Fruit fly (Drosophila melanogaster) whole organism, prepupa: Measurements from ENCODE around the gene CG13841.

ENCODE experiments used
- CG10631 ChIP-seq: fragments of 200-800 bp; sonication (Bioruptor generic); optimal IDR thresholded peaks from 2 replicates; lab custom pipeline; 2016; ENCODE audit warnings: missing biosample characterization, missing genetic modification characterization
- CG10669 ChIP-seq: fragments of 200-800 bp; sonication (Bioruptor generic); optimal IDR thresholded peaks from 3 replicates; lab custom pipeline; 2018; ENCODE audit warnings: missing biosample characterization, mild to moderate bottlenecking, missing genetic modification characterization, moderate library complexity
- CG11294 ChIP-seq: fragments of 200-800 bp; sonication (Bioruptor generic); IDR thresholded peaks from 2 replicates; pipeline ENCODE4 v1.3.6; 2022; ENCODE audit warnings: missing biosample characterization, missing genetic modification characterization
- CG11762 ChIP-seq: fragments of 200-800 bp; sonication (Bioruptor generic); optimal IDR thresholded peaks from 3 replicates; lab custom pipeline; 2016; ENCODE audit warnings: missing biosample characterization, missing genetic modification characterization; ENCODE audit not compliant: insufficient read depth
- CG11902 ChIP-seq: fragments of 200-800 bp; sonication (Bioruptor generic); optimal IDR thresholded peaks from 3 replicates; lab custom pipeline; 2016; ENCODE audit warnings: missing biosample characterization, missing genetic modification characterization
- CG1621 ChIP-seq: fragments of 200-800 bp; sonication (Bioruptor generic); optimal IDR thresholded peaks from 3 replicates; lab custom pipeline; 2018; ENCODE audit warnings: missing biosample characterization, mild to moderate bottlenecking, missing genetic modification characterization
- CG16779 ChIP-seq: fragments of 200-800 bp; sonication (Bioruptor generic); optimal IDR thresholded peaks from 3 replicates; lab custom pipeline; 2017; ENCODE audit warnings: missing biosample characterization, mild to moderate bottlenecking, missing genetic modification characterization
- CG3032 ChIP-seq: fragments of 200-800 bp; optimal IDR thresholded peaks from 2 replicates; lab custom pipeline; 2019; ENCODE audit warnings: missing biosample characterization, mild to moderate bottlenecking, missing genetic modification characterization, moderate library complexity
- CG31627 ChIP-seq: fragments of 200-800 bp; sonication (Bioruptor generic); optimal IDR thresholded peaks from 3 replicates; lab custom pipeline; 2016; ENCODE audit warnings: missing biosample characterization, missing genetic modification characterization
- CG32006 ChIP-seq: fragments of 200-800 bp; sonication (Bioruptor generic); optimal IDR thresholded peaks from 3 replicates; lab custom pipeline; 2017; ENCODE audit warnings: missing biosample characterization, mild to moderate bottlenecking, missing genetic modification characterization
- CG34406 ChIP-seq: fragments of 200-800 bp; sonication (Bioruptor generic); optimal IDR thresholded peaks from 3 replicates; lab custom pipeline; 2016; ENCODE audit warnings: missing biosample characterization, missing genetic modification characterization
- CG4318 ChIP-seq: fragments of 200-800 bp; sonication (Bioruptor generic); optimal IDR thresholded peaks from 3 replicates; lab custom pipeline; 2017; ENCODE audit warnings: missing biosample characterization, mild to moderate bottlenecking, missing genetic modification characterization
- CG6163 ChIP-seq: fragments of 200-800 bp; sonication (Bioruptor generic); IDR thresholded peaks from 3 replicates; pipeline ENCODE4 v1.3.6; 2022; ENCODE audit warnings: missing biosample characterization, missing genetic modification characterization
- CG6276 ChIP-seq: fragments of 200-800 bp; sonication (Bioruptor generic); optimal IDR thresholded peaks from 2 replicates; lab custom pipeline; 2017; ENCODE audit warnings: missing biosample characterization, mild to moderate bottlenecking, missing genetic modification characterization
- CG6792 ChIP-seq: fragments of 200-800 bp; sonication (Bioruptor generic); optimal IDR thresholded peaks from 3 replicates; lab custom pipeline; 2016; ENCODE audit warnings: missing biosample characterization, missing genetic modification characterization
- CG6808 ChIP-seq: fragments of 200-800 bp; sonication (Bioruptor generic); optimal IDR thresholded peaks from 3 replicates; lab custom pipeline; 2017; ENCODE audit warnings: missing biosample characterization, missing genetic modification characterization, mild to moderate bottlenecking, moderate library complexity, missing genetic modification reagents
- CG7368 ChIP-seq: fragments of 200-800 bp; sonication (Bioruptor generic); optimal IDR thresholded peaks from 3 replicates; lab custom pipeline; 2016; ENCODE audit warnings: missing biosample characterization, missing genetic modification characterization
- CG8119 ChIP-seq: fragments of 200-800 bp; sonication (Bioruptor generic); IDR thresholded peaks from 3 replicates; pipeline ENCODE4 v1.3.6; 2022; ENCODE audit warnings: missing biosample characterization, missing genetic modification characterization
- CG8319 ChIP-seq: fragments of 200-800 bp; sonication (Bioruptor generic); optimal IDR thresholded peaks from 3 replicates; lab custom pipeline; 2016; ENCODE audit warnings: missing biosample characterization, missing genetic modification characterization
- CG9139 ChIP-seq: fragments of 200-800 bp; sonication (Bioruptor generic); optimal IDR thresholded peaks from 3 replicates; lab custom pipeline; 2017; ENCODE audit warnings: missing biosample characterization, mild to moderate bottlenecking, missing genetic modification characterization
- Eip75B ChIP-seq: fragments of 200-800 bp; sonication (Bioruptor generic); optimal IDR thresholded peaks from 3 replicates; lab custom pipeline; 2016; ENCODE audit warnings: missing biosample characterization, missing genetic modification characterization
- Eip93F ChIP-seq: fragments of 200-800 bp; sonication (Bioruptor generic); optimal IDR thresholded peaks from 2 replicates; lab custom pipeline; 2016; ENCODE audit warnings: missing biosample characterization, mild to moderate bottlenecking, missing genetic modification characterization
- Ets21C ChIP-seq: fragments of 200-800 bp; sonication (Bioruptor generic); optimal IDR thresholded peaks from 3 replicates; lab custom pipeline; 2016; ENCODE audit warnings: missing biosample characterization, missing genetic modification characterization
- Ets96B ChIP-seq: fragments of 200-800 bp; optimal IDR thresholded peaks from 2 replicates; lab custom pipeline; 2019; ENCODE audit warnings: missing biosample characterization, mild to moderate bottlenecking, missing genetic modification characterization, moderate library complexity
- Gug ChIP-seq: fragments of 200-800 bp; sonication (Bioruptor generic); IDR thresholded peaks from 2 replicates; pipeline ENCODE4 v1.3.6; 2022; ENCODE audit warnings: missing biosample characterization, missing genetic modification characterization
- Hr38 ChIP-seq: sonication (Bioruptor generic); optimal IDR thresholded peaks from 2 replicates; lab custom pipeline; 2016; ENCODE audit warnings: missing biosample characterization, missing genetic modification characterization
- Hr39 ChIP-seq: fragments of 200-800 bp; sonication (Bioruptor generic); optimal IDR thresholded peaks from 2 replicates; lab custom pipeline; 2016; ENCODE audit warnings: missing biosample characterization, missing genetic modification characterization
- Hr4 ChIP-seq: fragments of 200-800 bp; sonication (Bioruptor generic); optimal IDR thresholded peaks from 3 replicates; lab custom pipeline; 2016; ENCODE audit warnings: missing biosample characterization, missing genetic modification characterization
- Lpt ChIP-seq: fragments of 200-800 bp; sonication (Bioruptor generic); optimal IDR thresholded peaks from 3 replicates; lab custom pipeline; 2016; ENCODE audit warnings: missing biosample characterization, missing genetic modification characterization
- Sox102F ChIP-seq: fragments of 200-800 bp; sonication (Bioruptor generic); optimal IDR thresholded peaks from 2 replicates; lab custom pipeline; 2016; ENCODE audit warnings: missing biosample characterization, mild to moderate bottlenecking, missing genetic modification characterization
- Sox14 ChIP-seq: fragments of 200-800 bp; sonication (Bioruptor generic); optimal IDR thresholded peaks from 3 replicates; lab custom pipeline; 2016; ENCODE audit warnings: missing biosample characterization, missing genetic modification characterization
- Sox15 ChIP-seq: fragments of 200-800 bp; sonication (Bioruptor generic); optimal IDR thresholded peaks from 3 replicates; lab custom pipeline; 2016; ENCODE audit warnings: missing biosample characterization, missing genetic modification characterization
- achi ChIP-seq: fragments of 200-800 bp; sonication (Bioruptor generic); optimal IDR thresholded peaks from 3 replicates; lab custom pipeline; 2016; ENCODE audit warnings: missing biosample characterization, missing genetic modification characterization
- acj6 ChIP-seq: fragments of 200-800 bp; sonication (Bioruptor generic); optimal IDR thresholded peaks from 3 replicates; lab custom pipeline; 2016; ENCODE audit warnings: missing biosample characterization, missing genetic modification characterization
- dac ChIP-seq: fragments of 200-800 bp; sonication (Bioruptor generic); optimal IDR thresholded peaks from 2 replicates; lab custom pipeline; 2017; ENCODE audit warnings: missing biosample characterization, mild to moderate bottlenecking, missing genetic modification characterization
- eg ChIP-seq: fragments of 200-800 bp; sonication (Bioruptor generic); IDR thresholded peaks from 3 replicates; pipeline ENCODE4 v1.3.6; 2022; ENCODE audit warnings: missing biosample characterization, missing genetic modification characterization
- esn ChIP-seq: fragments of 200-800 bp; sonication (Bioruptor generic); optimal IDR thresholded peaks from 2 replicates; lab custom pipeline; 2016; ENCODE audit warnings: missing biosample characterization, mild to moderate bottlenecking, missing genetic modification characterization, moderate library complexity
- fd59A ChIP-seq: fragments of 200-800 bp; sonication (Bioruptor generic); optimal IDR thresholded peaks from 2 replicates; lab custom pipeline; 2017; ENCODE audit warnings: missing biosample characterization, mild to moderate bottlenecking, missing genetic modification characterization, missing genetic modification reagents
- fd85E ChIP-seq: fragments of 200-800 bp; sonication (Bioruptor generic); optimal IDR thresholded peaks from 3 replicates; lab custom pipeline; 2016; ENCODE audit warnings: missing biosample characterization, missing genetic modification characterization
- fkh ChIP-seq: fragments of 200-800 bp; sonication (Bioruptor generic); optimal IDR thresholded peaks from 3 replicates; lab custom pipeline; 2017; ENCODE audit warnings: missing biosample characterization, mild to moderate bottlenecking, missing genetic modification characterization, moderate library complexity
- lz ChIP-seq: fragments of 200-800 bp; sonication (Bioruptor generic); optimal IDR thresholded peaks from 3 replicates; lab custom pipeline; 2016; ENCODE audit warnings: missing biosample characterization, missing genetic modification characterization
- net ChIP-seq: fragments of 200-800 bp; sonication (Bioruptor generic); optimal IDR thresholded peaks from 3 replicates; lab custom pipeline; 2016; ENCODE audit warnings: missing biosample characterization, missing genetic modification characterization
- spab ChIP-seq: fragments of 200-800 bp; sonication (Bioruptor generic); optimal IDR thresholded peaks from 2 replicates; lab custom pipeline; 2017; ENCODE audit warnings: missing biosample characterization, mild to moderate bottlenecking, missing genetic modification characterization, missing genetic modification reagents
- svp ChIP-seq: fragments of 200-800 bp; sonication (Bioruptor generic); peaks from one replicate; lab custom pipeline; 2016; ENCODE audit warnings: missing biosample characterization, missing genetic modification characterization
- topi ChIP-seq: fragments of 200-800 bp; sonication (Bioruptor generic); optimal IDR thresholded peaks from 3 replicates; lab custom pipeline; 2016; ENCODE audit warnings: missing biosample characterization, missing genetic modification characterization
- vri ChIP-seq: fragments of 200-800 bp; sonication (Bioruptor generic); optimal IDR thresholded peaks from 3 replicates; lab custom pipeline; 2016; ENCODE audit warnings: missing biosample characterization, mild to moderate bottlenecking, missing genetic modification characterization

CG13841 gene

dm6 chr3R:22724149-22724973, 43.1 kb downstream of the CG13841 start, which contains the start of gene Irp-1A (continued):
- TF ChIP-seq Hr4 (GFP tag; lab: Kevin White, UChicago): peak; percentile 54
- peak; percentile 52 for TF ChIP-seq Sox102F (GFP tag; lab: Kevin White, UChicago)
- TF ChIP-seq fkh: peak; percentile 98
- peak; percentile 49 for TF ChIP-seq CG7368 (GFP tag; lab: Kevin White, UChicago)
- TF ChIP-seq achi (GFP tag; lab: Kevin White, UChicago): peak; percentile 52
- peak; percentile 50 for TF ChIP-seq CG6792 (GFP tag; lab: Kevin White, UChicago)
- peak; percentile 22; the same call in 1 of the 2 replicates for TF ChIP-seq CG11294 (GFP tag; lab: Robert Waterston, UW)
- peak; percentile 54 for TF ChIP-seq Lpt (GFP tag; lab: Kevin White, UChicago)
- TF ChIP-seq fd59A (GFP tag; lab: Kevin White, UChicago): no peak
- peak; percentile 66 for TF ChIP-seq Gug (GFP tag; lab: Robert Waterston, UW)
- no peak for TF ChIP-seq dac (GFP tag; lab: Kevin White, UChicago)
- TF ChIP-seq lz (GFP tag; lab: Kevin White, UChicago): peak; percentile 47
- peak; percentile 97 for TF ChIP-seq svp (GFP tag; lab: Kevin White, UChicago)
- peak; percentile 18 for TF ChIP-seq CG9139
- TF ChIP-seq CG10631 (GFP tag; lab: Kevin White, UChicago): peak; percentile 71
- peak; percentile 51 for TF ChIP-seq acj6
- TF ChIP-seq fd85E (GFP tag; lab: Kevin White, UChicago): peak; percentile 0
- TF ChIP-seq CG6808 (GFP tag; lab: Kevin White, UChicago): peak; percentile 32
- peak; percentile 78 for TF ChIP-seq CG3032
- TF ChIP-seq CG16779 (tag; lab: Kevin White, UChicago): no peak
- peak; percentile 54 for TF ChIP-seq vri (GFP tag; lab: Kevin White, UChicago)
- peak; percentile 80 for TF ChIP-seq CG8119
- TF ChIP-seq Ets96B (tag; lab: Kevin White, UChicago): peak; percentile 80
- TF ChIP-seq CG10669 (GFP tag; lab: Kevin White, UChicago): peak; percentile 46
- TF ChIP-seq Sox14 (GFP tag; lab: Kevin White, UChicago): peak; percentile 46
- TF ChIP-seq eg (GFP tag; lab: Robert Waterston, UW): peak; percentile 84; the same call in 2 of the 3 replicates
- peak; percentile 40 for TF ChIP-seq CG6276
- TF ChIP-seq CG8319 (GFP tag; lab: Kevin White, UChicago): peak; percentile 2
- TF ChIP-seq, all 60 proteins: peak for 49

dm6 chr3R:22720808-22721306, 46.6 kb downstream of the CG13841 start, which contains the start of gene wge:
Gene wge, minus strand, starts transcription at chr3R:22721150.
- TF ChIP-seq CG6276 (peak; percentile 85), CG4318 (no peak), dac (GFP tag; lab: Kevin White, UChicago) (peak; percentile 27), Hr38 (GFP tag; lab: Kevin White, UChicago) (no peak), Eip93F (GFP tag; lab: Kevin White, UChicago) (peak; percentile 47), fkh (no peak), CG34406 (GFP tag; lab: Kevin White, UChicago) (peak; percentile 46), CG6792 (GFP tag; lab: Kevin White, UChicago) (peak; percentile 22), CG8319 (GFP tag; lab: Kevin White, UChicago) (peak; percentile 24), esn (GFP tag; lab: Kevin White, UChicago) (peak; percentile 27), Eip75B (GFP tag; lab: Kevin White, UChicago) (no peak), Hr4 (GFP tag; lab: Kevin White, UChicago) (no peak), Sox15 (GFP tag; lab: Kevin White, UChicago) (no peak), eg (GFP tag; lab: Robert Waterston, UW) (peak; percentile 80), CG11902 (GFP tag; lab: Kevin White, UChicago) (no peak), net (GFP tag; lab: Kevin White, UChicago) (peak; percentile 81), CG11762 (GFP tag; lab: Kevin White, UChicago) (peak; percentile 21), topi (GFP tag; lab: Kevin White, UChicago) (peak; percentile 32), CG31627 (GFP tag; lab: Kevin White, UChicago) (no peak), CG1621 (tag; lab: Kevin White, UChicago) (peak; percentile 78), CG3032 (peak; percentile 64), fd59A (GFP tag; lab: Kevin White, UChicago) (peak; percentile 64), Ets21C (no peak), acj6 (peak; percentile 22), svp (GFP tag; lab: Kevin White, UChicago) (peak; percentile 28), CG32006 (GFP tag; lab: Kevin White, UChicago) (peak; percentile 77), CG11294 (GFP tag; lab: Robert Waterston, UW) (no peak), Hr39 (no peak), achi (GFP tag; lab: Kevin White, UChicago) (peak; percentile 47), lz (GFP tag; lab: Kevin White, UChicago) (peak; percentile 1), CG6163 (peak; percentile 63; the same call in 2 of the 3 replicates), spab (peak; percentile 87), Ets96B (tag; lab: Kevin White, UChicago) (peak; percentile 64)
